Worm (Caenorhabditis elegans): ENCODE measurements around the gene apc-10.

apc-10 gene

DNA sequence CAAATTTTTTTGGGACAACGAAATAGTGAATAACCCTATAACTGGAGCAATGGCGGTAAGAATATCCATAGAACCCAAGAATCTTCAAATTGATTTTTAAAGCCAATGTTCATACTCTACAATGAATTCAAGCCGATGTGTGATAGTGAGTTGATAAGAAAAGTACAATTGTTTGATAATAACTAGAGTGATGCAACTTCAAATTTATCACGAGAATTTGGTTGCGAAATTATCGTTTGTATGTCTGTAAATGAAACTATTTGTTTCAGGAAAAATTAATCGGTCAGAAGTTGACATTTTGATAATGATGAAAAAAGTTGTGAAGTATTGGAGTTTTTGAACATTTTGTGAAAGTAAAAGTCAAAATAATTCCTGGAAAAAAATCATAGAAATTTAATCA, 26.9 kb downstream of the apc-10 start:
- TF ChIP-seq flt-1 (GFP tag; IDR thresholded peaks at IDR 0.05) (no peak), ref-1 (GFP tag; conservative IDR thresholded peaks at IDR 0.05) (no peak), T22C8.4 (GFP tag; IDR thresholded peaks at IDR 0.05) (no peak), ztf-29 (GFP tag; IDR thresholded peaks at IDR 0.05) (no peak), cog-1 (tag; optimal IDR thresholded peaks at IDR 0.05) (no peak), klf-2 (GFP tag; conservative IDR thresholded peaks at IDR 0.05) (no peak), ztf-23 (GFP tag; IDR thresholded peaks at IDR 0.05) (no peak), tab-1 (GFP tag; IDR thresholded peaks at IDR 0.05) (no peak), med-1 (GFP tag; optimal IDR thresholded peaks at IDR 0.05; ENCODE audit: insufficient read depth) (no peak)

DNA sequence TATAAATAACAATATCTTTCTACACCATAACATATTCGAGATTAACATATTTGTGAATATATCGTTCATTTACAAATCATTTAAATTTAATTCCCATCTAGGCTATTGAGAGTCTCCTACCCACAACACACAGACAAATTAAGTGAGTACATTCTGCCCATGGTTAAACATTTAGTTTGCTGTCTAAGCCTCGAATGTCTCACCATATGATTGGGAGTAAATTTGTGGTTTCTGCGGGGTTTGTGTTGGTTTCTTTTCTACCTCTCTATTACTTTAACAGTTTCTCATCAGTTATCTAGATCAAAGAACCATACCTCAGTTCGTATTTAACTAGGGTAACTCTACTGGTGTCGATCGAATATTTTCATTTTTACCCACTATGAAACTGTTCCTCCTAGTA, 27.7 kb downstream of the apc-10 start, which contains the start of gene ugt-2:
TSS of gene ugt-2 (plus strand) at position 371 of the 400 bp plus-strand sequence.
- TF ChIP-seq flt-1 (GFP tag; IDR thresholded peaks at IDR 0.05) (no peak), ztf-29 (GFP tag; IDR thresholded peaks at IDR 0.05) (no peak), ref-1 (GFP tag; conservative IDR thresholded peaks at IDR 0.05) (no peak), med-1 (GFP tag; optimal IDR thresholded peaks at IDR 0.05; ENCODE audit: insufficient read depth) (no peak), cog-1 (tag; optimal IDR thresholded peaks at IDR 0.05) (no peak), klf-2 (GFP tag; conservative IDR thresholded peaks at IDR 0.05) (no peak), tab-1 (GFP tag; IDR thresholded peaks at IDR 0.05) (no peak), ztf-23 (GFP tag; IDR thresholded peaks at IDR 0.05) (no peak), T22C8.4 (GFP tag; IDR thresholded peaks at IDR 0.05) (no peak)

DNA sequence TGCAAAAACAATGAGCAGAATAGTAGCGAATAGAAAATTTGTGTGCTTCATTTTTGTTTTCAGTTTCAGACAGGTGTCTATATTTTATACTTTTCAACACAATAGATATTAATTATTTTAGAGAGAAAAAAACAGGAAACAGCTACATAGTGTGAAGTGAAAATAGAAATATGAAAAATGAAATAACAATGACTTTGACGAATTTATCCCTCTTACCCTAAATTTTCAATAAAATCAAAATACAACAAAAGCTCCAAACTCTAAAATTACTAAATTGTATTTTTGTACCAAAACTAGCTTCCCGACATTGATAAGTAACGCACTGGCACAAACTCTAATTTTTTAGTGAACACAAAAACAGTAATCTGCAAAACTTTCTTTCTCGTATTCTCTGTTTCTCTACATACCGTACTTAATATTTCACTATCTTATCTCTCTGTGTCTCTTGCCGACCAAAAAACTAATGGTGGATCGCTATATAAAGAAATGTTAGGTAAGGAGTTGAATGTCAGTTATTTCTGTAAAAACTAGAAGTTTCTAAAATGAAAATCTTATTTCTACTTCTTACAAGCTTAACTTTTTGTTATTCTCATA, 30.9 kb downstream of the apc-10 start, which contains the start of the genes col-151 and ugt-1:
TSS of gene col-151 (minus strand) at position 51 of the 594 bp plus-strand sequence.
TSS of gene ugt-1 (plus strand) at position 491 of the 594 bp plus-strand sequence.
- TF ChIP-seq med-1 (GFP tag; optimal IDR thresholded peaks at IDR 0.05; ENCODE audit: insufficient read depth): no peak
- no peak for TF ChIP-seq T22C8.4 (GFP tag; IDR thresholded peaks at IDR 0.05)
- no peak for TF ChIP-seq tab-1 (GFP tag; IDR thresholded peaks at IDR 0.05)
- no peak for TF ChIP-seq flt-1 (GFP tag; IDR thresholded peaks at IDR 0.05)
- no peak for TF ChIP-seq ztf-23 (GFP tag; IDR thresholded peaks at IDR 0.05)
- no peak for TF ChIP-seq ztf-29 (GFP tag; IDR thresholded peaks at IDR 0.05)
- TF ChIP-seq cog-1 (tag; optimal IDR thresholded peaks at IDR 0.05): no peak
- no peak for TF ChIP-seq ref-1 (GFP tag; conservative IDR thresholded peaks at IDR 0.05)

DNA sequence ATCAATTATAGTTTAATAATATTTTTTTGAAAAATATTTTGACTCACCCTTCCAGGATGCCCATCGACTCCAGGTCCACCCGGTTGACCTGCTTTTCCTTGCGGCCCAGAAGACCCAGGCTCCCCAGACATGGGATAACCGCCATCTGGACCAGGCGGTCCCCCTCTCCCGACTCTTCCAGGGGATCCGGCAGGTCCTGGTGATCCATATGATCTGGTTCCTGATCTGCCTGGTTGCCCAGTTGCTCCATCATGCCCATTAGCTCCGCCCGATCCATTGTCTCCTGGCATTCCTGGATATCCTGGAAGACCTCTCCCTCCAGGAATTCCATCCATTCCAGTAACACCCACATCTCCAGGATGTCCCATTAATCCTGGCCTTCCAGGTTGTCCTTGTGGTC, 32.4 kb downstream of the apc-10 start:
- no peak for TF ChIP-seq ref-1 (GFP tag; conservative IDR thresholded peaks at IDR 0.05)
- no peak for TF ChIP-seq klf-2 (GFP tag; conservative IDR thresholded peaks at IDR 0.05)
- no peak for TF ChIP-seq ztf-23 (GFP tag; IDR thresholded peaks at IDR 0.05)
- TF ChIP-seq cog-1 (tag; optimal IDR thresholded peaks at IDR 0.05): no peak
- no peak for TF ChIP-seq tab-1 (GFP tag; IDR thresholded peaks at IDR 0.05)
- TF ChIP-seq T22C8.4 (GFP tag; IDR thresholded peaks at IDR 0.05): no peak
- no peak for TF ChIP-seq flt-1 (GFP tag; IDR thresholded peaks at IDR 0.05)
- TF ChIP-seq ztf-29 (GFP tag; IDR thresholded peaks at IDR 0.05): no peak
- no peak for TF ChIP-seq med-1 (GFP tag; optimal IDR thresholded peaks at IDR 0.05; ENCODE audit: insufficient read depth)

DNA sequence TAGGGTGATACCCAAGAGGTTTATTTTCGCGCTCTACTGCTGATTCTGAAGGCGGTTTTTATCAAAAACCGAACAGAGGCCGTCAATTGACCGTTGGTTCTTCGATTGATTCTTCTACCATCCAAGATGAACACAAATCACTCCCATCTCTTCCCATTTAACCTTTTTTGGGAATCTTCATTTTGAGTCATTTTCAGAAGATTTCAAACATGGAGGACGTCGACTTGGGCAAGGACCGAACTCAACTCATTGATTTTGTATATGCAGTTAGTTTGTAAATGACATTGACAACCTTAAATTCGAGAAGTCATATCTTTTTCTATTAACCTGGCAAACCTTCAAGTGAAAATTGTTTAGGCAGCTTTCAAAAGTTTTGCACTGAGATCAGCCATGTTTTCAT, 37.8 kb downstream of the apc-10 start, which contains the start of gene AC3.5:
TSS of gene AC3.5 (plus strand) at position 210 of the 400 bp plus-strand sequence.
- TF ChIP-seq med-1 (GFP tag; optimal IDR thresholded peaks at IDR 0.05; ENCODE audit: insufficient read depth): no peak
- no peak for TF ChIP-seq flt-1 (GFP tag; IDR thresholded peaks at IDR 0.05)
- TF ChIP-seq ref-1 (GFP tag; conservative IDR thresholded peaks at IDR 0.05): no peak
- TF ChIP-seq ztf-23 (GFP tag; IDR thresholded peaks at IDR 0.05): no peak
- TF ChIP-seq ztf-29 (GFP tag; IDR thresholded peaks at IDR 0.05): no peak
- TF ChIP-seq klf-2 (GFP tag; conservative IDR thresholded peaks at IDR 0.05): no peak
- no peak for TF ChIP-seq T22C8.4 (GFP tag; IDR thresholded peaks at IDR 0.05)
- TF ChIP-seq tab-1 (GFP tag; IDR thresholded peaks at IDR 0.05): no peak
- no peak for TF ChIP-seq cog-1 (tag; optimal IDR thresholded peaks at IDR 0.05)

DNA sequence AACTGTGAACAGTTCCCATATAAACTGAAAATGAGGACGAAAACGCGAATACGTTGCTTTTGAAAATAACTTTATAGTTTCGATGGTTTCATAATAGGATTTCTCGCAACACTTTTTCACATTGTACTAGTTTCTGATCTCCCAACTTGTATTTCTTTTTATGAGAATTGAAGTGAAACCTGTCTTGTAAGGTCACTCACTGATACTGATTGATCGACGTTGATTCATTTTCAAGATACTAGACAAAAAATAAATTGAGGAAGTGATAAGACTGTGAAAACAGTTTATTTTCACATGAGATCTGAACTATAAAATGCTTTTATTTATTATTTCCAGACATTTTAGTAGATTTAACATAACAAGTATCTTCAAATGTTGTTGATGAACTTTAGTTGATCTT, 38.7 kb downstream of the apc-10 start:
- no peak for TF ChIP-seq klf-2 (GFP tag; conservative IDR thresholded peaks at IDR 0.05)
- no peak for TF ChIP-seq T22C8.4 (GFP tag; IDR thresholded peaks at IDR 0.05)

DNA sequence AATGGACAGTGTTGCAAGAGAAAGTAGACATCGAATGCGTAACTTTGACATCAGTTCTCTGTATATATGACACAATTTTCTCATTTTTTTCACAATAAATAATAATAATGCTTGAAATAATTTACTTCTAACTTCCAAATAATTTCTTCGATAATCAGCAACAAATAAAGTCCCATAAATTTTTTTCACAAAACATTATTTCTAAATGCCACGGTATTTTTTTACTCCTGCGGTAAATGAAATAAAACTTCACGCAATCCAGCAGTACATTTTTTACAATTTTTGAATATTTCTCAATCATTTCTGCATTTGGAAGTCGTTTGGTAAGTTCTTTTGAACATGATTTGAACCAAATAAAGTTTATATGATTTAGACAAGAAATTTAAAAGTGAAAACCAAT, 42.2 kb downstream of the apc-10 start, which contains the start of gene spe-10:
TSS of gene spe-10 (plus strand) at position 301 of the 400 bp plus-strand sequence.
- TF ChIP-seq flt-1 (GFP tag; IDR thresholded peaks at IDR 0.05) (no peak), ztf-23 (GFP tag; IDR thresholded peaks at IDR 0.05) (no peak), med-1 (GFP tag; optimal IDR thresholded peaks at IDR 0.05; ENCODE audit: insufficient read depth) (no peak), T22C8.4 (GFP tag; IDR thresholded peaks at IDR 0.05) (no peak), tab-1 (GFP tag; IDR thresholded peaks at IDR 0.05) (no peak), ztf-29 (GFP tag; IDR thresholded peaks at IDR 0.05) (no peak), cog-1 (tag; optimal IDR thresholded peaks at IDR 0.05) (no peak), klf-2 (GFP tag; conservative IDR thresholded peaks at IDR 0.05) (no peak), ref-1 (GFP tag; conservative IDR thresholded peaks at IDR 0.05) (no peak)

DNA sequence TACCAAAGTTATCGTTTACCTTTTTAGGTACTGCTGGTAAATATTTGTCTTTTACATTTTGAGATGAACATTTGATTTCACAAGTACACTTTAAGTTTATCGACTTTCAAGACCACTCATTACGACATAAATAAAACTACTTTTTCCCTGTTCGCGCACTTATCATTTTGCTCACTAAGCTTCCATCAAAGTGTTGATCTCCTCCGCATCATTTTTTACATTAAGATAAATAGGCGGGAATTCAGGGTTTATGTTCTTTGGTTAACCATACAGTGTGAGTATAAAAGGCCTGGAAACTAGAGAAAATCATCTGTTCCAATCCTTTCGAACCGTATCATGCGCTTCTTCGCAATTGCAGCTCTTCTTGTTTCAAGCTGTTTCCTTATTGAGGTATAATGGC, 44.0 kb downstream of the apc-10 start, which contains the start of gene pqn-2:
TSS of gene pqn-2 (plus strand) at position 301 of the 400 bp plus-strand sequence.
- TF ChIP-seq klf-2 (GFP tag; conservative IDR thresholded peaks at IDR 0.05) (no peak), tab-1 (GFP tag; IDR thresholded peaks at IDR 0.05) (no peak), cog-1 (tag; optimal IDR thresholded peaks at IDR 0.05) (no peak), ztf-29 (GFP tag; IDR thresholded peaks at IDR 0.05) (no peak), T22C8.4 (GFP tag; IDR thresholded peaks at IDR 0.05) (no peak), flt-1 (GFP tag; IDR thresholded peaks at IDR 0.05) (no peak), ref-1 (GFP tag; conservative IDR thresholded peaks at IDR 0.05) (no peak), med-1 (GFP tag; optimal IDR thresholded peaks at IDR 0.05; ENCODE audit: insufficient read depth) (no peak), ztf-23 (GFP tag; IDR thresholded peaks at IDR 0.05) (no peak)

DNA sequence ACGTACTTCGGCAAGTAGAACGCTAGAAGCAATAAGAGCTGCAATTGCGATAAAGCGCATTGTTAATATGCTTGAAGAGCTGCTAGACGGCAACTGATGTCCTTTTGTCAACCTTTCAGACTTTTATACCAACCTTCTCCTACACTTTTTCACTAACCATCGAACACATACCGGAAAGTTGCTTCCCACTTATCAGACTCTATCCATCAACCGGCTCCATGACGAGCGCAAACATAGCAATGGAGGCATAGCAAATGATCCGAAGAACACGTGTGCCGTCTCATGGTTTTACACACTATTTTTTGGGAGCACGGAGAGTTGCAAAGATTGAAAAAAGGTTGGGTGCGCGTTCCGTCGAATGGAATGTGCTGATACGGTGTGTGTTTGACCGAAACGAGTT, 44.4 kb downstream of the apc-10 start, which contains the start of gene abu-1:
TSS of gene abu-1 (minus strand) at position 101 of the 400 bp plus-strand sequence.
- TF ChIP-seq ztf-29 (GFP tag; IDR thresholded peaks at IDR 0.05): no peak
- TF ChIP-seq tab-1 (GFP tag; IDR thresholded peaks at IDR 0.05): no peak
- no peak for TF ChIP-seq ztf-23 (GFP tag; IDR thresholded peaks at IDR 0.05)
- TF ChIP-seq ref-1 (GFP tag; conservative IDR thresholded peaks at IDR 0.05): no peak
- TF ChIP-seq T22C8.4 (GFP tag; IDR thresholded peaks at IDR 0.05): no peak
- no peak for TF ChIP-seq klf-2 (GFP tag; conservative IDR thresholded peaks at IDR 0.05)
- TF ChIP-seq med-1 (GFP tag; optimal IDR thresholded peaks at IDR 0.05; ENCODE audit: insufficient read depth): no peak
- no peak for TF ChIP-seq cog-1 (tag; optimal IDR thresholded peaks at IDR 0.05)
- no peak for TF ChIP-seq flt-1 (GFP tag; IDR thresholded peaks at IDR 0.05)
